Worm (Caenorhabditis elegans): ENCODE measurements around the gene Y47D7A.13.

DNA sequence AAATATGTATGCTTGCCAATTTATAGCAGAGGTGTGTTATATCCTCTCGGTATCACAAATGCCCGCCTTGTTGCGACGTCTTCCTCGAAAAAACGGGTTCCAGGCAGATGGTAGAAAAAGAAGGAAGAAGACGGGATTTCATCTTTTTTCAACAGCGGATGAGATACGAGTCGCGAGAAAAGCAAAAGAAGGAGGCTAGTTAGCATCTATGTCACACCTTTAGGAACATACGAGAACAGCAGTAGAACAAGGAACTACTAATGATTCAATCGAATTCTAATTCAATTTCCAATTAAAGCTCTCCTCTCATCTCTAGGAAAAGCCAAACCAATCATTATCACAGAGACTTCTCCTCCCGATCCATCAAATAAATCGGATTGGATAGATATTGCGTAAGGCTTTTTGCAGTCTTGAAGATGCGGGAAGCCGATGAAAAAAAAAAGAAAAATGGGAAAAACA, 21.1 kb downstream of the Y47D7A.13 start, which contains the start of gene grl-5:
- TF ChIP-seq bed-1 (GFP tag; IDR thresholded peaks at IDR 0.05) (no peak), F52B5.7 (tag; optimal IDR thresholded peaks at IDR 0.05) (no peak), dpl-1 (GFP tag; optimal IDR thresholded peaks at IDR 0.05) (no peak), ceh-58 (GFP tag; IDR thresholded peaks at IDR 0.05) (no peak), rpc-1 (optimal IDR thresholded peaks at IDR 0.05) (no peak), rpc-1 (tag; optimal IDR thresholded peaks at IDR 0.05) (no peak), hmg-20 (GFP tag; IDR thresholded peaks at IDR 0.05) (no peak)
